Fruit fly (Drosophila melanogaster) whole organism, embryonic: ENCODE results near the gene dbe.

Experiments used
- CG13287 ChIP-seq: fragments of 200-800 bp; sonication (Bioruptor generic); IDR thresholded peaks from 2 replicates; pipeline ENCODE4 v1.3.6; 2022; ENCODE audit warnings: missing biosample characterization, missing genetic modification characterization; ENCODE audit not compliant: partially characterized antibody
- CG14710 ChIP-seq: fragments of 200-800 bp; sonication (Bioruptor generic); optimal IDR thresholded peaks from 3 replicates; lab custom pipeline; 2019; ENCODE audit warnings: missing biosample characterization, mild to moderate bottlenecking, missing genetic modification characterization, moderate library complexity
- CG1529 ChIP-seq: fragments of 200-800 bp; sonication (Bioruptor generic); optimal IDR thresholded peaks from 3 replicates; lab custom pipeline; 2018; ENCODE audit warnings: missing biosample characterization, missing genetic modification characterization
- CG1647 ChIP-seq: fragments of 200-800 bp; sonication (Bioruptor generic); optimal IDR thresholded peaks from 3 replicates; lab custom pipeline; 2016; ENCODE audit warnings: missing biosample characterization, missing genetic modification characterization
- CG1792 ChIP-seq: fragments of 200-800 bp; sonication (Bioruptor generic); optimal IDR thresholded peaks from 2 replicates; lab custom pipeline; 2016; ENCODE audit warnings: missing biosample characterization, missing genetic modification characterization
- CG42726 ChIP-seq: fragments of 200-800 bp; sonication (Bioruptor generic); IDR thresholded peaks from 2 replicates; pipeline ENCODE4 v1.3.6; 2022; ENCODE audit warnings: missing biosample characterization, missing genetic modification characterization; ENCODE audit not compliant: partially characterized antibody
- CG4404 ChIP-seq: fragments of 200-800 bp; sonication (Bioruptor generic); IDR thresholded peaks from 2 replicates; pipeline ENCODE4 v1.3.6; 2022; ENCODE audit warnings: missing biosample characterization, missing genetic modification characterization
- CG4730 ChIP-seq: fragments of 200-800 bp; sonication (Bioruptor generic); IDR thresholded peaks from 2 replicates; pipeline ENCODE4 v1.3.6; 2022; ENCODE audit warnings: missing biosample characterization, missing genetic modification characterization
- CG5953 ChIP-seq: fragments of 200-800 bp; sonication (Bioruptor generic); IDR thresholded peaks from 2 replicates; pipeline ENCODE4 v1.3.6; 2022; ENCODE audit warnings: missing biosample characterization, missing genetic modification characterization
- CG7928 ChIP-seq: fragments of 200-800 bp; sonication (Bioruptor generic); optimal IDR thresholded peaks from 2 replicates; lab custom pipeline; 2017; ENCODE audit warnings: missing biosample characterization, mild to moderate bottlenecking, missing genetic modification characterization
- CG8765 ChIP-seq: fragments of 200-800 bp; sonication (Bioruptor generic); IDR thresholded peaks from 2 replicates; pipeline ENCODE4 v1.3.6; 2022; ENCODE audit warnings: missing biosample characterization, missing genetic modification characterization
- CoRest ChIP-seq: fragments of 200-800 bp; sonication (Bioruptor generic); optimal IDR thresholded peaks from 3 replicates; lab custom pipeline; 2018; ENCODE audit warnings: missing biosample characterization, mild to moderate bottlenecking, missing genetic modification characterization, moderate library complexity
- D19B ChIP-seq: fragments of 200-800 bp; sonication (Bioruptor generic); optimal IDR thresholded peaks from 2 replicates; lab custom pipeline; 2017; ENCODE audit warnings: missing biosample characterization, mild to moderate bottlenecking, missing genetic modification characterization
- Dip2 ChIP-seq: fragments of 200-800 bp; sonication (Bioruptor generic); IDR thresholded peaks from 2 replicates; pipeline ENCODE4 v1.3.6; 2022; ENCODE audit warnings: missing biosample characterization, missing genetic modification characterization
- Doc2 ChIP-seq: fragments of 200-800 bp; sonication (Bioruptor generic); IDR thresholded peaks from 2 replicates; pipeline ENCODE4 v1.3.6; 2022; ENCODE audit warnings: missing biosample characterization, missing genetic modification characterization
- Eip74EF ChIP-seq, 2 experiments: fragments of 200-800 bp in 1 of 2; fragments of >200 bp in 1 of 2; sonication (Bioruptor generic) in 1 of 2; optimal IDR thresholded peaks; 2 replicates each; lab custom pipeline; 2017 to 2019; ENCODE audit warnings: missing biosample characterization in 2 of 2, missing genetic modification characterization in 2 of 2, mild to moderate bottlenecking in 1 of 2, moderate library complexity in 1 of 2
- Fer1 ChIP-seq: fragments of 200-800 bp; sonication (Bioruptor generic); optimal IDR thresholded peaks from 2 replicates; lab custom pipeline; 2017; ENCODE audit warnings: missing biosample characterization, mild to moderate bottlenecking, missing genetic modification characterization
- Fer3 ChIP-seq: fragments of 200-800 bp; sonication (Bioruptor generic); optimal IDR thresholded peaks from 2 replicates; lab custom pipeline; 2018; ENCODE audit warnings: missing biosample characterization, mild to moderate bottlenecking, missing genetic modification characterization, moderate library complexity
- HLH3B ChIP-seq: fragments of 200-800 bp; sonication (Bioruptor generic); IDR thresholded peaks from 2 replicates; pipeline ENCODE4 v1.3.6; 2022; ENCODE audit warnings: missing biosample characterization, missing genetic modification characterization
- Hey ChIP-seq: fragments of 200-800 bp; sonication (Bioruptor generic); optimal IDR thresholded peaks from 3 replicates; lab custom pipeline; 2018; ENCODE audit warnings: missing biosample characterization, mild to moderate bottlenecking, missing genetic modification characterization
- Kr ChIP-seq: fragments of 200-800 bp; sonication (Bioruptor generic); optimal IDR thresholded peaks from 2 replicates; lab custom pipeline; 2017; ENCODE audit warnings: missing biosample characterization, mild to moderate bottlenecking, missing genetic modification characterization
- Max ChIP-seq: fragments of 200-800 bp; sonication (Bioruptor generic); optimal IDR thresholded peaks from 2 replicates; lab custom pipeline; 2016; ENCODE audit warnings: missing biosample characterization, mild to moderate bottlenecking, missing genetic modification characterization
- NfI ChIP-seq: fragments of 200-800 bp; sonication (Bioruptor generic); optimal IDR thresholded peaks from 3 replicates; lab custom pipeline; 2018; ENCODE audit warnings: missing biosample characterization, mild to moderate bottlenecking, missing genetic modification characterization, moderate library complexity
- Rfx ChIP-seq: fragments of 200-800 bp; sonication (Bioruptor generic); IDR thresholded peaks from 2 replicates; pipeline ENCODE4 v1.3.6; 2022; ENCODE audit warnings: missing biosample characterization, missing genetic modification characterization
- TFAM ChIP-seq: fragments of 200-800 bp; sonication (Bioruptor generic); optimal IDR thresholded peaks from 2 replicates; lab custom pipeline; 2017; ENCODE audit warnings: missing biosample characterization, missing genetic modification characterization, inconsistent platforms
- Taf1 ChIP-seq: fragments of 200-800 bp; sonication (Bioruptor generic); IDR thresholded peaks from 2 replicates; pipeline ENCODE4 v1.3.6; 2022; ENCODE audit warnings: missing biosample characterization, missing genetic modification characterization
- Usf ChIP-seq: fragments of 200-800 bp; sonication (Bioruptor generic); optimal IDR thresholded peaks from 2 replicates; lab custom pipeline; 2017; ENCODE audit warnings: missing genotype, missing biosample characterization, missing genetic modification characterization
- amos ChIP-seq: fragments of 200-800 bp; sonication (Bioruptor generic); IDR thresholded peaks from 2 replicates; pipeline ENCODE4 v1.3.6; 2022; ENCODE audit warnings: missing biosample characterization, missing genetic modification characterization; ENCODE audit not compliant: partially characterized antibody
- ap ChIP-seq: fragments of 200-800 bp; sonication (Bioruptor generic); IDR thresholded peaks from 2 replicates; pipeline ENCODE4 v1.3.6; 2022; ENCODE audit warnings: missing biosample characterization, missing genetic modification characterization
- ara ChIP-seq: fragments of 200-800 bp; sonication (Bioruptor generic); IDR thresholded peaks from 2 replicates; pipeline ENCODE4 v1.3.6; 2022; ENCODE audit warnings: missing biosample characterization, missing genetic modification characterization
- ash1 ChIP-seq: fragments of 200-800 bp; sonication (Bioruptor generic); optimal IDR thresholded peaks from 2 replicates; lab custom pipeline; 2018; ENCODE audit warnings: missing biosample characterization, mild to moderate bottlenecking, missing genetic modification characterization
- corto ChIP-seq: fragments of 200-800 bp; sonication (Bioruptor generic); optimal IDR thresholded peaks from 2 replicates; lab custom pipeline; 2016; ENCODE audit warnings: missing biosample characterization, mild to moderate bottlenecking, missing genetic modification characterization, moderate library complexity
- crol ChIP-seq: fragments of 200-800 bp; sonication (Bioruptor generic); IDR thresholded peaks from 2 replicates; pipeline ENCODE4 v1.3.6; 2022; ENCODE audit warnings: missing biosample characterization, missing genetic modification characterization
- dimm ChIP-seq: fragments of 200-800 bp; sonication (Bioruptor generic); IDR thresholded peaks from 2 replicates; pipeline ENCODE4 v1.3.6; 2022; ENCODE audit warnings: missing biosample characterization, missing genetic modification characterization
- fd3F ChIP-seq: fragments of 200-800 bp; sonication (Bioruptor generic); optimal IDR thresholded peaks from 2 replicates; lab custom pipeline; 2018; ENCODE audit warnings: missing biosample characterization, mild to moderate bottlenecking, missing genetic modification characterization, moderate library complexity
- fu2 ChIP-seq: fragments of 200-800 bp; sonication (Bioruptor generic); optimal IDR thresholded peaks from 2 replicates; lab custom pipeline; 2016; ENCODE audit warnings: missing biosample characterization, missing genetic modification characterization
- hb ChIP-seq: fragments of 200-800 bp; sonication (Bioruptor generic); IDR thresholded peaks from 3 replicates; pipeline ENCODE4 v1.3.6; 2022; ENCODE audit warnings: missing biosample characterization, missing genetic modification characterization; ENCODE audit not compliant: partially characterized antibody
- jigr1 ChIP-seq: fragments of 200-800 bp; sonication (Bioruptor generic); IDR thresholded peaks from 3 replicates; pipeline ENCODE4 v1.3.6; 2022; ENCODE audit warnings: missing biosample characterization, missing genetic modification characterization
- jumu ChIP-seq: fragments of 200-800 bp; sonication (Bioruptor generic); optimal IDR thresholded peaks from 3 replicates; lab custom pipeline; 2016; ENCODE audit warnings: missing biosample characterization, missing genetic modification characterization
- odd ChIP-seq: fragments of 200-800 bp; sonication (Bioruptor generic); optimal IDR thresholded peaks from 2 replicates; lab custom pipeline; 2017; ENCODE audit warnings: missing biosample characterization, mild to moderate bottlenecking, missing genetic modification characterization
- onecut ChIP-seq: fragments of 200-800 bp; sonication (Bioruptor generic); IDR thresholded peaks from 2 replicates; pipeline ENCODE4 v1.3.6; 2022; ENCODE audit warnings: missing biosample characterization, missing genetic modification characterization
- pan ChIP-seq, 4 experiments: fragments of >200 bp in 3 of 4; fragments of 200-800 bp in 1 of 4; sonication (Bioruptor generic) in 1 of 4; optimal IDR thresholded peaks in 3 of 4; IDR thresholded peaks in 1 of 4; 2 replicates each; pipeline versions ENCODE4 v1.3.6 to Lab custom; 2017 to 2022; ENCODE audit warnings: missing biosample characterization in 2 of 4, missing genetic modification characterization in 2 of 4, mixed read lengths in 1 of 4
- prd ChIP-seq, 3 experiments: fragments of >200 bp in 2 of 3; fragments of 200-800 bp in 1 of 3; sonication (Bioruptor generic) in 1 of 3; optimal IDR thresholded peaks in 2 of 3; IDR thresholded peaks in 1 of 3; 2 replicates in 2 of 3; 3 replicates in 1 of 3; pipeline versions ENCODE4 v1.3.6 to Lab custom; 2017 to 2022; ENCODE audit warnings: missing biosample characterization in 1 of 3, missing genetic modification characterization in 1 of 3
- row ChIP-seq: fragments of 200-800 bp; sonication (Bioruptor generic); IDR thresholded peaks from 3 replicates; pipeline ENCODE4 v1.3.6; 2022; ENCODE audit warnings: missing biosample characterization, missing genetic modification characterization
- sc ChIP-seq, 3 experiments: fragments of >200 bp in 2 of 3; fragments of 200-800 bp in 1 of 3; sonication (Bioruptor generic) in 1 of 3; optimal IDR thresholded peaks; 2 replicates in 2 of 3; 3 replicates in 1 of 3; lab custom pipeline; 2017; ENCODE audit warnings: mild to moderate bottlenecking in 1 of 3, missing biosample characterization in 1 of 3, missing genetic modification characterization in 1 of 3, missing genetic modification reagents in 1 of 3
- sr ChIP-seq: fragments of 200-800 bp; sonication (Bioruptor generic); IDR thresholded peaks from 3 replicates; pipeline ENCODE4 v1.3.6; 2022; ENCODE audit warnings: missing biosample characterization, missing genetic modification characterization
- tgo ChIP-seq: fragments of 200-800 bp; sonication (Bioruptor generic); IDR thresholded peaks from 3 replicates; pipeline ENCODE4 v1.3.6; 2022; ENCODE audit warnings: missing biosample characterization, missing genetic modification characterization
- ttk ChIP-seq: fragments of 200-800 bp; sonication (Bioruptor generic); IDR thresholded peaks from 2 replicates; pipeline ENCODE4 v2.1.2; 2022; ENCODE audit warnings: missing biosample characterization, missing genetic modification characterization

dbe gene

dm6 chr2L:852647-853111 lies 17.0 kb downstream of the dbe start, which contains the start of the genes CG4291 and kraken (continued):
- TF ChIP-seq CG1647 = no peak
- TF ChIP-seq crol (GFP tag; lab: Robert Waterston, UW) = 0 out of 2 replicates have a peak, but pooled peaks have one; percentile 9
- peak; percentile 64 for TF ChIP-seq CG13287 (GFP tag; lab: Robert Waterston, UW)
- TF ChIP-seq Doc2 (GFP tag; lab: Robert Waterston, UW) = no peak
- TF ChIP-seq Dip2 (GFP tag; lab: Robert Waterston, UW) = no peak
- TF ChIP-seq fd3F (GFP tag; lab: Kevin White, UChicago) = peak; percentile 39
- no peak for TF ChIP-seq hb (GFP tag; lab: Robert Waterston, UW)
- no peak for TF ChIP-seq jumu (GFP tag; lab: Kevin White, UChicago)
- TF ChIP-seq CG5953 = 0 out of 2 replicates have a peak, but pooled peaks have one; percentile 37
- peak; percentile 88 for TF ChIP-seq row (GFP tag; lab: Robert Waterston, UW)
- peak; percentile 43 for TF ChIP-seq Fer3 (tag; lab: Kevin White, UChicago)
- TF ChIP-seq onecut (GFP tag; lab: Robert Waterston, UW) = peak; percentile 68; the same call in 1 of the 2 replicates
- TF ChIP-seq Max (GFP tag; lab: Kevin White, UChicago) = peak; percentile 21
- TF ChIP-seq ara (GFP tag; lab: Robert Waterston, UW) = peak; percentile 63; the same call in 1 of the 2 replicates
- TF ChIP-seq TFAM (GFP tag; lab: Kevin White, UChicago) = no peak
- TF ChIP-seq Eip74EF (GFP tag; optimal IDR thresholded peaks at IDR 0.05; lab: Kevin White, UChicago) = peak in 1 of 2 experiments; percentile 4
- no peak for TF ChIP-seq sr
- TF ChIP-seq corto = no peak
- TF ChIP-seq CG4730 (GFP tag; lab: Robert Waterston, UW) = peak; percentile 34
- TF ChIP-seq ash1 (GFP tag; lab: Kevin White, UChicago) = peak; percentile 14
- peak; percentile 23 for TF ChIP-seq CoRest
- no peak for TF ChIP-seq CG1529 (GFP tag; lab: Kevin White, UChicago)
- no peak for TF ChIP-seq jigr1 (GFP tag; lab: Robert Waterston, UW)
- TF ChIP-seq CG42726 (GFP tag; lab: Robert Waterston, UW) = peak; percentile 64; the same call in 1 of the 2 replicates
- TF ChIP-seq D19B = no peak
- peak; percentile 89 for TF ChIP-seq Rfx (GFP tag; lab: Robert Waterston, UW)
- TF ChIP-seq ttk (GFP tag; lab: Robert Waterston, UW) = peak; percentile 47; the same call in 1 of the 2 replicates
- no peak for TF ChIP-seq Kr (GFP tag; lab: Kevin White, UChicago)
- TF ChIP-seq HLH3B = peak; percentile 22; the same call in 1 of the 2 replicates
- peak; percentile 13 for TF ChIP-seq odd (GFP tag; lab: Kevin White, UChicago)
- no peak for TF ChIP-seq Usf (GFP tag; lab: Kevin White, UChicago)
- TF ChIP-seq tgo = peak; percentile 16; the same call in 1 of the 3 replicates
- peak; percentile 14; the same call in 1 of the 2 replicates for TF ChIP-seq CG4404 (GFP tag; lab: Robert Waterston, UW)
- TF ChIP-seq fu2 (GFP tag; lab: Kevin White, UChicago) = peak; percentile 39
- TF ChIP-seq Hey (tag; lab: Kevin White, UChicago) = no peak
- TF ChIP-seq Taf1 (GFP tag; lab: Robert Waterston, UW) = 0 out of 2 replicates have a peak, but pooled peaks have one; percentile 7
- no peak for TF ChIP-seq ap (GFP tag; lab: Robert Waterston, UW)
- no peak for TF ChIP-seq CG7928
- peak; percentile 50 for TF ChIP-seq CG14710 (tag; lab: Kevin White, UChicago)
- no peak for TF ChIP-seq pan (optimal IDR thresholded peaks at IDR 0.05; lab: Kevin White, UChicago)
- peak in 1 of 2 experiments; percentile 46 for TF ChIP-seq pan (GFP tag; optimal IDR thresholded peaks at IDR 0.05 in 1 of 2, IDR thresholded peaks at IDR 0.05 in 1 of 2)
- TF ChIP-seq sc (optimal IDR thresholded peaks at IDR 0.05; lab: Kevin White, UChicago) = no peak
- TF ChIP-seq sc (GFP tag; optimal IDR thresholded peaks at IDR 0.05; lab: Kevin White, UChicago) = no peak
- TF ChIP-seq NfI (GFP tag; lab: Kevin White, UChicago) = peak; percentile 70
- TF ChIP-seq CG8765 (GFP tag; lab: Robert Waterston, UW) = no peak
- TF ChIP-seq prd (optimal IDR thresholded peaks at IDR 0.05; lab: Kevin White, UChicago) = no peak
- peak; percentile 55; the same call in 2 of the 3 replicates for TF ChIP-seq prd (GFP tag; IDR thresholded peaks at IDR 0.05; lab: Robert Waterston, UW)
- peak; percentile 53 for TF ChIP-seq Fer1 (GFP tag; lab: Kevin White, UChicago)
- TF ChIP-seq CG1792 (GFP tag; lab: Kevin White, UChicago) = peak; percentile 31
- TF ChIP-seq amos (GFP tag; lab: Robert Waterston, UW) = peak; percentile 36; the same call in 1 of the 2 replicates
- TF ChIP-seq dimm (GFP tag; lab: Robert Waterston, UW) = no peak
